Worm (Caenorhabditis elegans): ENCODE measurements around the gene F56D6.20.

ce11 chrIV:3943003-3943402 lies 30.3 kb downstream of the F56D6.20 start, which contains the start of gene Y46C8AL.11:
- TF ChIP-seq flt-1 (GFP tag; IDR thresholded peaks at IDR 0.05) (no peak), ztf-23 (GFP tag; IDR thresholded peaks at IDR 0.05) (no peak), tab-1 (GFP tag; IDR thresholded peaks at IDR 0.05) (no peak), cog-1 (tag; optimal IDR thresholded peaks at IDR 0.05) (no peak), ref-1 (GFP tag; conservative IDR thresholded peaks at IDR 0.05) (no peak)

Measured in whole organism, midembryonic.